Fruit fly (Drosophila melanogaster) whole organism, prepupa: ENCODE results near the gene CG32201.
A peak's percentile ranks its signal among the peaks of the same experiment; 100 is the strongest.

Experiments used
- CG10669 ChIP-seq: fragments of 200-800 bp; sonication (Bioruptor generic); optimal IDR thresholded peaks from 3 replicates; lab custom pipeline; 2018; ENCODE audit warnings: missing biosample characterization, mild to moderate bottlenecking, missing genetic modification characterization, moderate library complexity
- CG11294 ChIP-seq: fragments of 200-800 bp; sonication (Bioruptor generic); IDR thresholded peaks from 2 replicates; pipeline ENCODE4 v1.3.6; 2022; ENCODE audit warnings: missing biosample characterization, missing genetic modification characterization
- CG11762 ChIP-seq: fragments of 200-800 bp; sonication (Bioruptor generic); optimal IDR thresholded peaks from 3 replicates; lab custom pipeline; 2016; ENCODE audit warnings: missing biosample characterization, missing genetic modification characterization; ENCODE audit not compliant: insufficient read depth
- CG15336 ChIP-seq: fragments of 200-800 bp; sonication (Bioruptor generic); IDR thresholded peaks from 2 replicates; pipeline ENCODE4 v1.3.6; 2022; ENCODE audit warnings: missing biosample characterization, missing genetic modification characterization
- CG3032 ChIP-seq: fragments of 200-800 bp; optimal IDR thresholded peaks from 2 replicates; lab custom pipeline; 2019; ENCODE audit warnings: missing biosample characterization, mild to moderate bottlenecking, missing genetic modification characterization, moderate library complexity
- CG32006 ChIP-seq: fragments of 200-800 bp; sonication (Bioruptor generic); optimal IDR thresholded peaks from 3 replicates; lab custom pipeline; 2017; ENCODE audit warnings: missing biosample characterization, mild to moderate bottlenecking, missing genetic modification characterization
- CG4318 ChIP-seq: fragments of 200-800 bp; sonication (Bioruptor generic); optimal IDR thresholded peaks from 3 replicates; lab custom pipeline; 2017; ENCODE audit warnings: missing biosample characterization, mild to moderate bottlenecking, missing genetic modification characterization
- CG6792 ChIP-seq: fragments of 200-800 bp; sonication (Bioruptor generic); optimal IDR thresholded peaks from 3 replicates; lab custom pipeline; 2016; ENCODE audit warnings: missing biosample characterization, missing genetic modification characterization
- CG6808 ChIP-seq: fragments of 200-800 bp; sonication (Bioruptor generic); optimal IDR thresholded peaks from 3 replicates; lab custom pipeline; 2017; ENCODE audit warnings: missing biosample characterization, missing genetic modification characterization, mild to moderate bottlenecking, moderate library complexity, missing genetic modification reagents
- CG6854 ChIP-seq: fragments of 200-800 bp; sonication (Bioruptor generic); optimal IDR thresholded peaks from 2 replicates; lab custom pipeline; 2017; ENCODE audit warnings: missing biosample characterization, mild to moderate bottlenecking, missing genetic modification characterization
- CG7368 ChIP-seq: fragments of 200-800 bp; sonication (Bioruptor generic); optimal IDR thresholded peaks from 3 replicates; lab custom pipeline; 2016; ENCODE audit warnings: missing biosample characterization, missing genetic modification characterization
- CG8119 ChIP-seq: fragments of 200-800 bp; sonication (Bioruptor generic); IDR thresholded peaks from 3 replicates; pipeline ENCODE4 v1.3.6; 2022; ENCODE audit warnings: missing biosample characterization, missing genetic modification characterization
- CG8632 ChIP-seq: fragments of 200-800 bp; sonication (Bioruptor generic); optimal IDR thresholded peaks from 3 replicates; lab custom pipeline; 2016; ENCODE audit warnings: missing biosample characterization, missing genetic modification characterization
- CG9139 ChIP-seq: fragments of 200-800 bp; sonication (Bioruptor generic); optimal IDR thresholded peaks from 3 replicates; lab custom pipeline; 2017; ENCODE audit warnings: missing biosample characterization, mild to moderate bottlenecking, missing genetic modification characterization
- Eip75B ChIP-seq: fragments of 200-800 bp; sonication (Bioruptor generic); optimal IDR thresholded peaks from 3 replicates; lab custom pipeline; 2016; ENCODE audit warnings: missing biosample characterization, missing genetic modification characterization
- Eip78C ChIP-seq: fragments of 200-800 bp; sonication (Bioruptor generic); peaks from one replicate; lab custom pipeline; 2016; ENCODE audit warnings: missing biosample characterization, missing genetic modification characterization
- Ets21C ChIP-seq: fragments of 200-800 bp; sonication (Bioruptor generic); optimal IDR thresholded peaks from 3 replicates; lab custom pipeline; 2016; ENCODE audit warnings: missing biosample characterization, missing genetic modification characterization
- Ets96B ChIP-seq: fragments of 200-800 bp; optimal IDR thresholded peaks from 2 replicates; lab custom pipeline; 2019; ENCODE audit warnings: missing biosample characterization, mild to moderate bottlenecking, missing genetic modification characterization, moderate library complexity
- Gug ChIP-seq: fragments of 200-800 bp; sonication (Bioruptor generic); IDR thresholded peaks from 2 replicates; pipeline ENCODE4 v1.3.6; 2022; ENCODE audit warnings: missing biosample characterization, missing genetic modification characterization
- Hr39 ChIP-seq: fragments of 200-800 bp; sonication (Bioruptor generic); optimal IDR thresholded peaks from 2 replicates; lab custom pipeline; 2016; ENCODE audit warnings: missing biosample characterization, missing genetic modification characterization
- Lpt ChIP-seq: fragments of 200-800 bp; sonication (Bioruptor generic); optimal IDR thresholded peaks from 3 replicates; lab custom pipeline; 2016; ENCODE audit warnings: missing biosample characterization, missing genetic modification characterization
- Smox ChIP-seq: fragments of 200-800 bp; sonication (Bioruptor generic); optimal IDR thresholded peaks from 3 replicates; lab custom pipeline; 2016; ENCODE audit warnings: missing biosample characterization, missing genetic modification characterization
- Sox102F ChIP-seq: fragments of 200-800 bp; sonication (Bioruptor generic); optimal IDR thresholded peaks from 2 replicates; lab custom pipeline; 2016; ENCODE audit warnings: missing biosample characterization, mild to moderate bottlenecking, missing genetic modification characterization
- Sox15 ChIP-seq: fragments of 200-800 bp; sonication (Bioruptor generic); optimal IDR thresholded peaks from 3 replicates; lab custom pipeline; 2016; ENCODE audit warnings: missing biosample characterization, missing genetic modification characterization
- acj6 ChIP-seq: fragments of 200-800 bp; sonication (Bioruptor generic); optimal IDR thresholded peaks from 3 replicates; lab custom pipeline; 2016; ENCODE audit warnings: missing biosample characterization, missing genetic modification characterization
- cyc ChIP-seq: fragments of 200-800 bp; sonication (Bioruptor generic); optimal IDR thresholded peaks from 3 replicates; lab custom pipeline; 2016; ENCODE audit warnings: missing biosample characterization, missing genetic modification characterization
- eg ChIP-seq: fragments of 200-800 bp; sonication (Bioruptor generic); IDR thresholded peaks from 3 replicates; pipeline ENCODE4 v1.3.6; 2022; ENCODE audit warnings: missing biosample characterization, missing genetic modification characterization
- esn ChIP-seq: fragments of 200-800 bp; sonication (Bioruptor generic); optimal IDR thresholded peaks from 2 replicates; lab custom pipeline; 2016; ENCODE audit warnings: missing biosample characterization, mild to moderate bottlenecking, missing genetic modification characterization, moderate library complexity
- fd59A ChIP-seq: fragments of 200-800 bp; sonication (Bioruptor generic); optimal IDR thresholded peaks from 2 replicates; lab custom pipeline; 2017; ENCODE audit warnings: missing biosample characterization, mild to moderate bottlenecking, missing genetic modification characterization, missing genetic modification reagents
- fd85E ChIP-seq: fragments of 200-800 bp; sonication (Bioruptor generic); optimal IDR thresholded peaks from 3 replicates; lab custom pipeline; 2016; ENCODE audit warnings: missing biosample characterization, missing genetic modification characterization
- fkh ChIP-seq: fragments of 200-800 bp; sonication (Bioruptor generic); optimal IDR thresholded peaks from 3 replicates; lab custom pipeline; 2017; ENCODE audit warnings: missing biosample characterization, mild to moderate bottlenecking, missing genetic modification characterization, moderate library complexity
- lz ChIP-seq: fragments of 200-800 bp; sonication (Bioruptor generic); optimal IDR thresholded peaks from 3 replicates; lab custom pipeline; 2016; ENCODE audit warnings: missing biosample characterization, missing genetic modification characterization
- pdm3 ChIP-seq: fragments of 200-800 bp; sonication (Bioruptor generic); optimal IDR thresholded peaks from 3 replicates; lab custom pipeline; 2016; ENCODE audit warnings: missing biosample characterization, missing genetic modification characterization
- ss ChIP-seq, 2 experiments: fragments of 200-800 bp; sonication (Bioruptor generic); optimal IDR thresholded peaks; 2 replicates in 1 of 2; 3 replicates in 1 of 2; lab custom pipeline; 2017 to 2018; ENCODE audit warnings: mild to moderate bottlenecking in 2 of 2, missing biosample characterization in 2 of 2, missing genetic modification characterization in 2 of 2, moderate library complexity in 1 of 2
- svp ChIP-seq: fragments of 200-800 bp; sonication (Bioruptor generic); peaks from one replicate; lab custom pipeline; 2016; ENCODE audit warnings: missing biosample characterization, missing genetic modification characterization

The CG32201 gene

DNA sequence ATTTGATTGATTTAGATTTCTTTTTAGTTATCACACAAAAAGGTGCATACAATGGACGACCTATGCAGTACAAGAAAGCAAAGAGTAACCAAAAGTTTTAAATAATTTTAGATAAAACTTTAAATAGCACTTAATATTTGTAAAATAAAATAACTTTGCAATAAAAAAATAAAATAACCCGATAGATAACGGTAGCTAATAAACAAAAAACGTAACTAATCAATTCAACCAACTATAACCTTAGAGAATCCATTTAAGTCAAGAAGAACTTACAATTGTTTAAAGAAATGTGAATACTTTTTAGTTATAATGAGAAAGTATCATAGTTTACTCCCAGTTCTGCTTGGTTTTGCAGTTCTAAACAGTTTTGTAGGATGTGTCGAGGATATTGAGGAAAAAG is at the start of gene CG32201:
TSS of gene CG32201 (plus strand) at position 301 of the 400 bp plus-strand sequence.
- TF ChIP-seq pdm3 (GFP tag; lab: Kevin White, UChicago) (no peak), CG6792 (GFP tag; lab: Kevin White, UChicago) (no peak), CG15336 (GFP tag; lab: Robert Waterston, UW) (no peak), CG4318 (GFP tag; lab: Kevin White, UChicago) (no peak)

DNA sequence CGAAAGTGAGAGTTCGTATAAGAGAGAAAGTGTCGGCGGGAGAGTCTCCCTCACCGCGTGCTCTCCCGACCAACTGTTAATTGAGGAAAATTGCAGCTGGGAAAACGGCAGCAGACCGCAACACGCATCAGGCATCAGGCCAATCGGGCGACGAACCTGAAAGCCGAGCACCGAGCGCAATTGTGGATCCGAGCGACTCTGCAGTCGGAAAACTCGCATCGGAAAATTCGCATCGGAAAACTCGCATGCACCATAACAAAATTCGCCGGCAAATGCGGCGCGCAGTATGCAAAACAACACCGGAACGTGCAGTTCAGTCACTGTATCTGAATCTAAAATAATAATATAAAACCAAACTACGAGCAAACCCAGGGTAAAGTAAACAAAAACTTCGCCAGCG is 49.5 kb upstream of the CG32201 start, which contains the start of gene AstC-R1:
TSS of gene AstC-R1 (plus strand) at position 301 of the 400 bp plus-strand sequence.
- TF ChIP-seq CG8119 = peak; percentile 34; the same call in 1 of the 3 replicates
- no peak for TF ChIP-seq Ets21C (GFP tag; lab: Kevin White, UChicago)

DNA sequence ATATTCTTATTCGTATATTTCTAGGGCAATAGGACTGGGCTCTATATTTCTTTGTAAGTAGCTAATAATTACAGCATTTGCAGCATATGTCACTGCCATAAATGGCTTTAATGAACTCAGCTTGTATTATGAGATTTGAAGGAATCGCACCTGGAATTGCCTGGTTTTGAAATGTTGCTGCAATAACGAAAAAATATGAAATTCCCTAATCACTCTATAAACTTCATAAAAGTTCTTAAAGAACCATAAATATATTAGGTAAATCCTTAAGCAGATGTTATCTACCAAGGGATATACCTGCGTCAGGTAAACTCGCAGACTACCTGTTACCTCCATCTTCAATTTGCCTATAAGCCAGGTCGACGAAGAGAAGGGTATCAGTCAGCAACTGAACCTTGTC is 21.0 kb upstream of the CG32201 start, which contains the start of gene CG7271:
TSS of gene CG7271 (plus strand) at position 373 of the 400 bp plus-strand sequence.
- no peak for TF ChIP-seq ss (GFP tag; optimal IDR thresholded peaks at IDR 0.05; lab: Kevin White, UChicago)
- no peak for TF ChIP-seq Smox (GFP tag; lab: Kevin White, UChicago)
- TF ChIP-seq Gug (GFP tag; lab: Robert Waterston, UW) = no peak
- TF ChIP-seq CG7368 (GFP tag; lab: Kevin White, UChicago) = no peak
- no peak for TF ChIP-seq lz (GFP tag; lab: Kevin White, UChicago)
- TF ChIP-seq CG6808 (GFP tag; lab: Kevin White, UChicago) = no peak
- TF ChIP-seq Ets96B = no peak
- TF ChIP-seq CG9139 (GFP tag; lab: Kevin White, UChicago) = no peak
- TF ChIP-seq cyc (GFP tag; lab: Kevin White, UChicago) = no peak

DNA sequence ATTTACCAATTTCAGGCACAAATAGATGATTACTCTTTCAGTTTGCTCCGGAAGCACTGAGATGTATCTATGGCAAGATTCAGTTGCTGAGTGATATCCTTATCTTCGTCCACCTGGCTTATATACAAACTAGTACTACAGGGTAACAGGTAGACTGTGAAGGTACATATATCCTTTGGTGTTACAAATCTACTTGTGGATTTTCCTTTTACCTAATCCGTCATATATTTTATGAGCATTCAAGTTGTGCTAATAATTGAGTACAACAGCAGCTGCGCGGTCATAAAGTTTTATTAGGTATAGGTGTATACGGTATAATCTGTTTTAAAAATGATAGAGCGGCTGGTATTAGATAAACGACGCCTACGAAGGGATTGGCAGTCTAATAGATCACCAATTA is 15.7 kb upstream of the CG32201 start, which contains the start of gene term:
TSS of gene term (minus strand) at position 101 of the 400 bp plus-strand sequence.
- TF ChIP-seq esn (GFP tag; lab: Kevin White, UChicago) = no peak
- TF ChIP-seq CG6854 = no peak
- TF ChIP-seq Smox (GFP tag; lab: Kevin White, UChicago) = no peak
- no peak for TF ChIP-seq CG8632
- TF ChIP-seq fd59A (GFP tag; lab: Kevin White, UChicago) = no peak
- no peak for TF ChIP-seq CG8119
- TF ChIP-seq CG10669 (GFP tag; lab: Kevin White, UChicago) = no peak
- no peak for TF ChIP-seq Ets21C (GFP tag; lab: Kevin White, UChicago)
- no peak for TF ChIP-seq CG3032 (tag; lab: Kevin White, UChicago)
- TF ChIP-seq ss (GFP tag; optimal IDR thresholded peaks at IDR 0.05; lab: Kevin White, UChicago) = no peak
- TF ChIP-seq, all 60 proteins: peak for 0

DNA sequence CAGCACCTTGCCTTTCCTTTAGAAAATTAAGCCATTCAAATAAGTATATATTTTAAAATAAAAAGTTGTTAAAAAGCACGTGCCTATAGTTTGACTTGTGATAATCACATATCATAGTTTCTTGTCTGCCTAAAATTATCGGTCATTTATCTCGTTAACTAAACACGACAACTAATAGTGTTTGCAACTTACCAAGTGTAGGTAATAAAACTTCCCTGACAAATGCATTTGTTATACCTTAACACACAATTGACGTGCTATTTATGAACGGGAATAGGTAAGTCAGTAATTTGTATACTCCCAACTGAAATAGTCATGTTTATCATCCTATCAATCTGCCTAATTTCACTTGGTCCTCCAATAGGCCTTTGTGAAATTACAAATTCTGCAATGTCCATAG is 6.3 kb upstream of the CG32201 start, which contains the start of gene CG18234:
TSS of gene CG18234 (plus strand) at position 301 of the 400 bp plus-strand sequence.
- no peak for TF ChIP-seq CG11762 (GFP tag; lab: Kevin White, UChicago)

DNA sequence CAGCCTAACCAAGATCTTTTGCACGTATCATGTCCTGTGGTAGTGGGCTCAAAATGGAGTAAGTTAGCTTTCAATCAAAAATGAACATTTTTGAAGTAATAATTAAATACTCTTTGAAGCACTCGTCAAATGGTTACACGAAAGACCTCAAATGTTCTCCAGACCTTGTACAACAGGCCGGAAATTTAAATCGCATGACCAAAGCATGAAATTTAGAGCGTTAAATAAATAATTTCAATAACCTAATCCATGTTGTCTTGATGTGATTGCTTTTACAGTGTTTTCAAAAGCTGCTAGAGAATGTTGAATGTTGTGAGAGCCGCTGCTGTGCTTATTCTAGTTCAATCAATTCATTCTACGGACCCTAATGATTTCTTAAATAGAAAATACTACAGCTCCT is 4.2 kb upstream of the CG32201 start, which contains the start of gene CG18233:
TSS of gene CG18233 (plus strand) at position 301 of the 400 bp plus-strand sequence.
- TF ChIP-seq eg (GFP tag; lab: Robert Waterston, UW) = no peak
- TF ChIP-seq fkh = no peak
- no peak for TF ChIP-seq Sox102F (GFP tag; lab: Kevin White, UChicago)
- TF ChIP-seq acj6 (GFP tag; lab: Kevin White, UChicago) = no peak
- no peak for TF ChIP-seq CG9139 (GFP tag; lab: Kevin White, UChicago)
- TF ChIP-seq Eip78C (GFP tag; lab: Kevin White, UChicago) = no peak
- no peak for TF ChIP-seq fd85E
- no peak for TF ChIP-seq CG32006
- TF ChIP-seq Sox15 (GFP tag; lab: Kevin White, UChicago) = no peak
- TF ChIP-seq CG11294 (GFP tag; lab: Robert Waterston, UW) = no peak
- TF ChIP-seq svp (GFP tag; lab: Kevin White, UChicago) = no peak
- no peak for TF ChIP-seq Lpt
- no peak for TF ChIP-seq Hr39
- TF ChIP-seq ss (GFP tag; optimal IDR thresholded peaks at IDR 0.05; lab: Kevin White, UChicago) = no peak
- TF ChIP-seq Eip75B = no peak
